Worm (Caenorhabditis elegans) whole organism, young adult: ENCODE measurements around the gene B0416.3.

Experiments used
- B0336.3 ChIP-seq: fragments of 200-800 bp; sonication (Bioruptor generic); IDR thresholded peaks from 2 replicates; pipeline ENCODE4 v1.3.6; 2022; ENCODE audit warnings: missing genetic modification characterization, missing compliant biosample characterization
- F33H1.4 ChIP-seq: fragments of 200-800 bp; sonication (Bioruptor generic); IDR thresholded peaks from 2 replicates; pipeline ENCODE4 v1.3.6; 2022; ENCODE audit warnings: missing genetic modification reagents, missing genetic modification characterization, missing compliant biosample characterization
- F37B4.10 ChIP-seq: fragments of 200-800 bp; sonication (Bioruptor generic); IDR thresholded peaks from 2 replicates; pipeline ENCODE4 v1.3.6; 2022; ENCODE audit warnings: missing genetic modification characterization, missing compliant biosample characterization
- F52B5.7 ChIP-seq: sonication (generic microtip); optimal IDR thresholded peaks from 2 replicates; lab custom pipeline; 2016; ENCODE audit warnings: mild to moderate bottlenecking, missing genetic modification characterization, missing compliant biosample characterization
- F57C9.4 ChIP-seq: sonication (generic microtip); optimal IDR thresholded peaks from 2 replicates; lab custom pipeline; 2017; ENCODE audit warnings: mild to moderate bottlenecking, missing genetic modification characterization, missing compliant biosample characterization
- K12H6.12 ChIP-seq: fragments of 200-800 bp; sonication (Bioruptor generic); optimal IDR thresholded peaks from 2 replicates; lab custom pipeline; 2018; ENCODE audit warnings: mild to moderate bottlenecking, missing genetic modification characterization, missing compliant biosample characterization
- Y56A3A.18 ChIP-seq: fragments of 200-800 bp; sonication (Bioruptor generic); IDR thresholded peaks from 2 replicates; pipeline ENCODE4 v1.3.6; 2022; ENCODE audit warnings: missing genetic modification reagents, missing genetic modification characterization, missing compliant biosample characterization
- athp-1 ChIP-seq: sonication (generic microtip); optimal IDR thresholded peaks from 2 replicates; lab custom pipeline; 2017; ENCODE audit warnings: mild to moderate bottlenecking, missing genetic modification characterization, missing compliant biosample characterization
- attf-6 ChIP-seq: fragments of 200-800 bp; sonication (Bioruptor generic); IDR thresholded peaks from 2 replicates; pipeline ENCODE4 v1.3.6; 2022; ENCODE audit warnings: missing genetic modification reagents, missing genetic modification characterization, missing compliant biosample characterization
- bed-1 ChIP-seq: fragments of 200-800 bp; sonication (Bioruptor generic); IDR thresholded peaks from 2 replicates; pipeline ENCODE4 v1.3.6; 2022; ENCODE audit warnings: missing genetic modification reagents, missing genetic modification characterization, missing compliant biosample characterization
- ccch-3 ChIP-seq: fragments of 200-800 bp; sonication (Bioruptor generic); optimal IDR thresholded peaks from 2 replicates; lab custom pipeline; 2018; ENCODE audit warnings: mild to moderate bottlenecking, missing genetic modification characterization, missing compliant biosample characterization
- ceh-79 ChIP-seq: sonication (generic microtip); optimal IDR thresholded peaks from 2 replicates; lab custom pipeline; 2017; ENCODE audit warnings: mild to moderate bottlenecking, missing genetic modification characterization, missing compliant biosample characterization
- chd-7 ChIP-seq: sonication (generic microtip); optimal IDR thresholded peaks from 2 replicates; lab custom pipeline; 2016; ENCODE audit warnings: mild to moderate bottlenecking, missing genetic modification characterization, moderate library complexity, missing compliant biosample characterization
- dpl-1 ChIP-seq: fragments of 150-350 bp; optimal IDR thresholded peaks from 2 replicates; lab custom pipeline; 2014; ENCODE audit warnings: missing biosample characterization, missing genetic modification reagents, missing genetic modification characterization
- hlh-12 ChIP-seq: sonication (generic microtip); optimal IDR thresholded peaks from 2 replicates; lab custom pipeline; 2016; ENCODE audit warnings: missing genetic modification characterization, missing compliant biosample characterization
- hmg-1.2 ChIP-seq: fragments of 200-800 bp; sonication (Bioruptor generic); IDR thresholded peaks from 2 replicates; pipeline ENCODE4 v1.3.6; 2022; ENCODE audit warnings: missing genetic modification reagents, missing genetic modification characterization, missing compliant biosample characterization
- lin-26 ChIP-seq: fragments of 200-800 bp; sonication (Bioruptor generic); IDR thresholded peaks from 2 replicates; pipeline ENCODE4 v1.3.6; 2022; ENCODE audit warnings: missing genetic modification reagents, missing genetic modification characterization, missing compliant biosample characterization
- lin-54 ChIP-seq: fragments of 200-800 bp; sonication (Bioruptor generic); optimal IDR thresholded peaks from 2 replicates; lab custom pipeline; 2018; ENCODE audit warnings: mild to moderate bottlenecking, missing genetic modification characterization, missing compliant biosample characterization
- lsl-1 ChIP-seq: fragments of 200-800 bp; sonication (Bioruptor generic); optimal IDR thresholded peaks from 2 replicates; lab custom pipeline; 2018; ENCODE audit warnings: mild to moderate bottlenecking, missing genetic modification characterization, moderate library complexity, missing compliant biosample characterization
- madf-10 ChIP-seq: sonication (generic microtip); optimal IDR thresholded peaks from 2 replicates; lab custom pipeline; 2016; ENCODE audit warnings: mild to moderate bottlenecking, missing genetic modification characterization, missing compliant biosample characterization
- mcd-1 ChIP-seq: fragments of 200-800 bp; sonication (Bioruptor generic); IDR thresholded peaks from 2 replicates; pipeline ENCODE4 v1.3.6; 2022; ENCODE audit warnings: missing genetic modification reagents, missing genetic modification characterization, missing compliant biosample characterization
- mel-28 ChIP-seq: sonication (generic microtip); optimal IDR thresholded peaks from 2 replicates; lab custom pipeline; 2016; ENCODE audit warnings: borderline replicate concordance, mild to moderate bottlenecking, missing genetic modification characterization, missing compliant biosample characterization
- nfya-1 ChIP-seq: sonication (generic microtip); optimal IDR thresholded peaks from 2 replicates; lab custom pipeline; 2017; ENCODE audit warnings: antibody characterized with exemption, missing compliant biosample characterization, missing genetic modification characterization, borderline replicate concordance; ENCODE audit not compliant: insufficient read depth
- nfya-2 ChIP-seq: fragments of 200-800 bp; sonication (Bioruptor generic); IDR thresholded peaks from 2 replicates; pipeline ENCODE4 v1.3.6; 2022; ENCODE audit warnings: missing genetic modification reagents, missing genetic modification characterization, missing compliant biosample characterization
- nfyb-1 ChIP-seq: fragments of 200-800 bp; sonication (Bioruptor generic); IDR thresholded peaks from 2 replicates; pipeline ENCODE4 v1.3.6; 2022; ENCODE audit warnings: missing genetic modification reagents, missing genetic modification characterization, missing compliant biosample characterization
- nhr-120 ChIP-seq: fragments of 200-800 bp; sonication (Bioruptor generic); IDR thresholded peaks from 2 replicates; pipeline ENCODE4 v1.3.6; 2022; ENCODE audit warnings: missing genetic modification characterization, missing compliant biosample characterization
- rec-8 ChIP-seq, 2 experiments: sonication (generic microtip); optimal IDR thresholded peaks; 2 replicates each; lab custom pipeline; 2016; ENCODE audit warnings: mild to moderate bottlenecking in 2 of 2, missing genetic modification characterization in 2 of 2, missing genetic modification reagents in 2 of 2, missing genotype in 2 of 2, missing biosample characterization in 1 of 2, missing compliant biosample characterization in 1 of 2, moderate library complexity in 1 of 2
- repo-1 ChIP-seq: sonication (generic microtip); optimal IDR thresholded peaks from 2 replicates; lab custom pipeline; 2017; ENCODE audit warnings: mild to moderate bottlenecking, missing genetic modification characterization, missing compliant biosample characterization
- rpc-1 ChIP-seq, 2 experiments: fragments of 150-350 bp in 1 of 2; sonication (generic microtip) in 1 of 2; optimal IDR thresholded peaks; 2 replicates each; lab custom pipeline; 2014 to 2018; ENCODE audit warnings: missing biosample characterization in 1 of 2, missing genetic modification characterization in 1 of 2, missing genetic modification reagents in 1 of 2, missing genotype in 1 of 2
- snpc-1.1 ChIP-seq: sonication (generic microtip); optimal IDR thresholded peaks from 2 replicates; lab custom pipeline; 2017; ENCODE audit warnings: missing genetic modification characterization, mild to moderate bottlenecking, missing compliant biosample characterization, antibody characterized with exemption, moderate library complexity, missing genotype, missing genetic modification reagents; ENCODE audit not compliant: insufficient read depth
- tlf-1 ChIP-seq: fragments of 200-800 bp; sonication (Bioruptor generic); optimal IDR thresholded peaks from 2 replicates; lab custom pipeline; 2018; ENCODE audit warnings: mild to moderate bottlenecking, missing genetic modification characterization, missing compliant biosample characterization
- unc-62 ChIP-seq: fragments of 150-350 bp; optimal IDR thresholded peaks from 2 replicates; lab custom pipeline; 2014; ENCODE audit warnings: missing biosample characterization, missing genetic modification reagents, missing genetic modification characterization
- zim-3 ChIP-seq: sonication (generic microtip); optimal IDR thresholded peaks from 2 replicates; lab custom pipeline; 2017; ENCODE audit warnings: mild to moderate bottlenecking, missing genetic modification characterization, moderate library complexity, missing compliant biosample characterization
- ztf-22 ChIP-seq: fragments of 200-800 bp; sonication (Bioruptor generic); optimal IDR thresholded peaks from 2 replicates; lab custom pipeline; 2018; ENCODE audit warnings: mild to moderate bottlenecking, missing genetic modification characterization, moderate library complexity, missing compliant biosample characterization
- ztf-25 ChIP-seq: fragments of 200-800 bp; sonication (Bioruptor generic); IDR thresholded peaks from 2 replicates; pipeline ENCODE4 v1.3.6; 2022; ENCODE audit warnings: missing genetic modification reagents, missing genetic modification characterization, missing compliant biosample characterization

Gene B0416.3

DNA sequence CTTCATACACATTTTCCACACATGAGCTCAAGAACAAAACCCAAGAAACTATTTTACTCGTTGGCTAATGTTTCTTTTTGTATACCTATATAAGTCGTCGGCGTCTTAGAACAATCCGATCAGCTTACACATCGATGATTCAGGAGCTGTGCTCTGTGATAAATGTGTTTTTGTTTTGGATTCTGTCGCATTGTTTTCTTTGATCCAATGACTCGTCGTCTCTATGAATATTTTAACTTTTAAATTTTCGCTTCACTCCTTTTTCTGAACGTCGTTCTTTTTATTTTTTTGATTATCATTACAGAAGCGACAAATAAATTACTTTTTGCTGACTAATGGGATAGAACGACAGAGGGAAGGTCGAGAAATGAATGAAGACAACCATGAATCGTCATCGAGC, at the start of gene B0416.3:
Gene B0416.3, plus strand, starts transcription at position 301 of the 400 bp plus-strand sequence.
- no peak for TF ChIP-seq F37B4.10 (GFP tag; lab: Robert Waterston, UW)
- TF ChIP-seq zim-3 (tag; lab: Kevin White, UChicago) = no peak
- no peak for TF ChIP-seq F57C9.4
- TF ChIP-seq F52B5.7 (tag; lab: Kevin White, UChicago) = no peak
- TF ChIP-seq mcd-1 (GFP tag; lab: Robert Waterston, UW) = no peak
- TF ChIP-seq ccch-3 = no peak
- TF ChIP-seq attf-6 (GFP tag; lab: Robert Waterston, UW) = no peak
- TF ChIP-seq rec-8 (tag; optimal IDR thresholded peaks at IDR 0.05; lab: Kevin White, UChicago) = no peak
- no peak for TF ChIP-seq F33H1.4 (GFP tag; lab: Robert Waterston, UW)
- no peak for TF ChIP-seq Y56A3A.18 (GFP tag; lab: Robert Waterston, UW)
- TF ChIP-seq mel-28 (tag; lab: Kevin White, UChicago) = no peak
- no peak for TF ChIP-seq nhr-120 (GFP tag; lab: Robert Waterston, UW)
- no peak for TF ChIP-seq bed-1 (GFP tag; lab: Robert Waterston, UW)
- no peak for TF ChIP-seq hmg-1.2 (GFP tag; lab: Robert Waterston, UW)
- TF ChIP-seq ztf-22 = no peak
- TF ChIP-seq unc-62 (GFP tag; lab: Kevin White, UChicago) = no peak
- no peak for TF ChIP-seq hlh-12 (tag; lab: Kevin White, UChicago)
- no peak for TF ChIP-seq nfyb-1 (GFP tag; lab: Robert Waterston, UW)

DNA sequence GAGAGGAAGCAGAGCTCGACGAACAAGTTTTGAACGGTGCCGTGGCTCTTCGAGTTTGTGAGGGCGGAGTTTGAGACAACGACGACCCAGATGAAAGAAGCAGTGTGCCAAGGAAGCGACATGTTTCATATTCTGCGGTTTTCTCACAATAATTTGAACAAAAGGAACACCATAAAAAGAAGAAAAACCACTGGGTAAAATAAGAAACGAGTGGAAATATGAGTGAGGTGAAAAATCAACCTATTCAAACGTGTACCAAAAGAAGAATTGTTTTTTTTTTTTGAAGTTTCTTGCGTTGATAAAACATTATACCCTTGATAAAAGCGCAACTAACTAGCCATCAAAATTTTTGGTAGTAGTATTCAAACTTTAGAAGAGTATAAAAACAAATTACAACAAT, 49.3 kb upstream of the B0416.3 start, which contains the start of gene lgc-4:
Gene lgc-4, minus strand, starts transcription at position 101 of the 400 bp plus-strand sequence.
- TF ChIP-seq chd-7 (no peak), madf-10 (tag; lab: Kevin White, UChicago) (no peak), lin-54 (GFP tag; lab: Kevin White, UChicago) (no peak), tlf-1 (GFP tag; lab: Kevin White, UChicago) (no peak), lsl-1 (GFP tag; lab: Kevin White, UChicago) (no peak), B0336.3 (no peak), lin-26 (GFP tag; lab: Robert Waterston, UW) (no peak), nfya-2 (GFP tag; lab: Robert Waterston, UW) (no peak), snpc-1.1 (tag; lab: Kevin White, UChicago) (no peak), dpl-1 (GFP tag; lab: Kevin White, UChicago) (no peak), ceh-79 (tag; lab: Kevin White, UChicago) (no peak), athp-1 (tag; lab: Kevin White, UChicago) (no peak), K12H6.12 (no peak), F37B4.10 (GFP tag; lab: Robert Waterston, UW) (no peak)

DNA sequence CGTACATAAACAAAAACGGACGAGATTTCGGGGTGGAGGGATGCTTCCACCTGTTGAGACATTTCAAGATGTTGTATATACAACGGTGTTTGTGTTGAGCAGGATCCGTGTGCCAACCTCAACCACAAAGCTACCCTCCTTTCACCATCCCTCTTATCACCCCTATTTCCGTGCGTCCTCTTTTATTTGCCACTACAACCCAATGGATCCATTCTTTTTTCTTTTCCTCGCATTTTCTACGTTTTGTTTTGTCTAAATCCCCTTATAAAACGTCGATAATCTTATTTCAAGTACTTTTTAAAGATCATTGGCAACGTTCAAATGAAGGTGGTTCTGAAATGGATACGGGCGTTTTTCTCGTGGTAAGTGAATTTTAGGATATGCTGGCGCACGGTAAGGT, 48.2 kb upstream of the B0416.3 start, which contains the start of gene gpa-12:
Gene gpa-12, plus strand, starts transcription at position 301 of the 400 bp plus-strand sequence.
- TF ChIP-seq rpc-1 (optimal IDR thresholded peaks at IDR 0.05; lab: Kevin White, UChicago) = no peak
- TF ChIP-seq rpc-1 (tag; optimal IDR thresholded peaks at IDR 0.05; lab: Kevin White, UChicago) = no peak
- no peak for TF ChIP-seq repo-1
- TF ChIP-seq nfya-1 (tag; lab: Kevin White, UChicago) = no peak
- no peak for TF ChIP-seq ztf-22
- no peak for TF ChIP-seq ztf-25 (GFP tag; lab: Robert Waterston, UW)
- TF ChIP-seq, all 124 proteins: peak for 0
